Fruit fly (Drosophila melanogaster): ENCODE measurements around the gene RpS14b.

Gene RpS14b

DNA sequence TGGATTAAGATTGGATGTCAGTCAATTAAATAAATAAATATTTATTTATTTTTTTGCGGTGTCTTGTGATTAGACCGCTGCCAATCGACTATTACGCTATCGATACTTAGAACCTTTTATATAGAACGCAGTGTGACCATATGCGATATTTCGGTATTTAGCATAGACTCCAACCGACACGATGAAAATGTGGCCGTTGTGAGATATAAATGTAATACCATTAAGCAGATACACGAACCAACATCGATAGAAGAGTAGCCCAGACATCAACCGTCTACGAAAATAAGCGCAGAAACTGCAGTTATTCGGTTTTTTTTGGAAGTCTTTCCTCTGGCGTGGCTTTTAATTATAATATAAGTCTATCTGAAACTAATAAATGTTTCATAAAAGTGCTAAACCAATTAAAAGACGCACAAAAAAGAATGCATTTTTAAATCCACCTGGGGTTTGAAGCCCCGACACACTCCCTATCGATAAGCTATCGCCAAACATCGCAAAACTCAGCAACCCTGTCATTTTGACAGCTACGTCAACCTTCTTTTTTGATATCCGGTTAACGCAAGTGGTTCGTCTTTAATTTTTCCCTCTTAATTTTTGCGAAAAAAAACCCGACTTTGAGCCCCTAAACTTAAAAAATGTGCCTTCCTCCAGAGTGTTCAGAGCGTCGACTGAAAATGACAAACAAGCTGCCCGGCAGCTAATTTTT, 1.3 kb upstream of the RpS14b start, which contains the start of the genes Dhdds and RpS14a (continued):
- no peak for TF ChIP-seq CG15336 (GFP tag; IDR thresholded peaks at IDR 0.05)
- peak; percentile 44 for TF ChIP-seq cyc (GFP tag; optimal IDR thresholded peaks at IDR 0.05)
- TF ChIP-seq salr (GFP tag; optimal IDR thresholded peaks at IDR 0.05): no peak
- peak; percentile 40 for TF ChIP-seq Smox (GFP tag; optimal IDR thresholded peaks at IDR 0.05)
- TF ChIP-seq Ets21C (GFP tag; optimal IDR thresholded peaks at IDR 0.05): no peak
- TF ChIP-seq OdsH (GFP tag; optimal IDR thresholded peaks at IDR 0.05): no peak
- peak; percentile 54 for TF ChIP-seq CG34406 (GFP tag; optimal IDR thresholded peaks at IDR 0.05)
- no peak for TF ChIP-seq Lpt (GFP tag; optimal IDR thresholded peaks at IDR 0.05)
- peak; percentile 49 for TF ChIP-seq CG8632 (GFP tag; optimal IDR thresholded peaks at IDR 0.05)

DNA sequence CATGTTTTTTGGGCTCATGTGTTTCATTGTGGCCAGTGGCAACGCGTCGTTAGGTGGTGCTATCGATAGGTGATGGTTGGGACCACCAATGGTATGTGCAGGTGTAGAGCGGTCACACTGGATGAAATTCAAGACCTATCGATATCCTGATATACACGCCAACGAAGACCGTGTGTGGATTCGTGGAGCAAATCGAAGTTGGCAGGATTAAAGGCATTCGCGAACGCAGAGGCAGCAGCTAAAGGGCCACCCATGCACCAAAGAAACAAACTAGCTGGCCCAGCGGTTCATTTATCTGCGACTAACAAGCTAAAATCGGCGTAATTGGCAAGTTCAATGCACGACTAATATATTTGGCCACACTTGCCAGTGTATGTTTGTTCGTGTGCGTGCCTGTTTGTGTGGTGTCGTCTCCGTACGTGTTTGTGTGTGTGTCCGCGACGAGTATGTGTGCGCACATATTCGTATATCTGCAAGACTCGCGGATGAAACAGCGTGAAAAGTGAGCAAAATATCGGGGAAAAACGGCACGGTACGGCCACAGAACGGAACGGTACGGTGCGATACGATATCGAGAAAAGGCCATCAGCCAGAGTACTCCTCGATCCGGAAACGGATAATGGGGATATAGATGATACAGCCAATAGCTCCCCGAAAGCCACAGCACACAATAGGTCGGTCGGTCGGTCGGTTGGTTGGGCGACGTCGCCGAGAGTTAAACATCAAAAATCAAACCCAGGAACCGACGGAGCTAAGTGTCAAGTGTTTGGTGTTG, 1.3 kb downstream of the RpS14b start, which contains the start of gene Ubr3:
Ubr3 (plus strand) TSS at position 99 of the 775 bp plus-strand sequence.
- TF ChIP-seq Hr39 (GFP tag; optimal IDR thresholded peaks at IDR 0.05) (no peak), Met (GFP tag; optimal IDR thresholded peaks at IDR 0.05) (no peak), CG8119 (GFP tag; IDR thresholded peaks at IDR 0.05) (no peak), Smox (GFP tag; optimal IDR thresholded peaks at IDR 0.05) (no peak), Hr4 (GFP tag; optimal IDR thresholded peaks at IDR 0.05) (no peak), svp (GFP tag) (peak; percentile 76), CG10631 (GFP tag; optimal IDR thresholded peaks at IDR 0.05) (no peak), acj6 (GFP tag; optimal IDR thresholded peaks at IDR 0.05) (no peak), Gug (GFP tag; IDR thresholded peaks at IDR 0.05) (no peak), CG6792 (GFP tag; optimal IDR thresholded peaks at IDR 0.05) (no peak), CG6276 (GFP tag; optimal IDR thresholded peaks at IDR 0.05) (no peak), CG11902 (GFP tag; optimal IDR thresholded peaks at IDR 0.05) (no peak), CG11762 (GFP tag; optimal IDR thresholded peaks at IDR 0.05; ENCODE audit: insufficient read depth) (no peak), Eip75B (GFP tag; optimal IDR thresholded peaks at IDR 0.05) (no peak), vri (GFP tag; optimal IDR thresholded peaks at IDR 0.05) (no peak), Eip93F (GFP tag; optimal IDR thresholded peaks at IDR 0.05) (no peak), salr (GFP tag; optimal IDR thresholded peaks at IDR 0.05) (no peak), CG31627 (GFP tag; optimal IDR thresholded peaks at IDR 0.05) (peak; percentile 1), CG6808 (GFP tag; optimal IDR thresholded peaks at IDR 0.05) (peak; percentile 10), Sox14 (GFP tag; optimal IDR thresholded peaks at IDR 0.05) (peak; percentile 36), eg (GFP tag; IDR thresholded peaks at IDR 0.05) (no peak), ss (GFP tag; optimal IDR thresholded peaks at IDR 0.05) (peak; percentile 28 to 47), CG34406 (GFP tag; optimal IDR thresholded peaks at IDR 0.05) (no peak), net (GFP tag; optimal IDR thresholded peaks at IDR 0.05) (no peak), CG9139 (GFP tag; optimal IDR thresholded peaks at IDR 0.05) (no peak), CG3919 (GFP tag; optimal IDR thresholded peaks at IDR 0.05) (peak; percentile 8), Hr38 (GFP tag; optimal IDR thresholded peaks at IDR 0.05) (no peak), fkh (GFP tag; optimal IDR thresholded peaks at IDR 0.05) (peak; percentile 25), esn (GFP tag; optimal IDR thresholded peaks at IDR 0.05) (peak; percentile 5), CG8319 (GFP tag; optimal IDR thresholded peaks at IDR 0.05) (no peak), fd59A (GFP tag; optimal IDR thresholded peaks at IDR 0.05) (no peak), CG7368 (GFP tag; optimal IDR thresholded peaks at IDR 0.05) (no peak), spab (GFP tag; optimal IDR thresholded peaks at IDR 0.05) (no peak), CG16779 (tag; optimal IDR thresholded peaks at IDR 0.05) (no peak), Eip78C (GFP tag) (peak; percentile 50), CG11294 (GFP tag; IDR thresholded peaks at IDR 0.05) (no peak), CG4318 (GFP tag; optimal IDR thresholded peaks at IDR 0.05) (no peak), Sox102F (GFP tag; optimal IDR thresholded peaks at IDR 0.05) (no peak), dsx (GFP tag; optimal IDR thresholded peaks at IDR 0.05; ENCODE audit: poor library complexity, severe bottlenecking) (no peak), Lpt (GFP tag; optimal IDR thresholded peaks at IDR 0.05) (no peak), dac (GFP tag; optimal IDR thresholded peaks at IDR 0.05) (no peak), pdm3 (GFP tag; optimal IDR thresholded peaks at IDR 0.05) (no peak), Ets21C (GFP tag; optimal IDR thresholded peaks at IDR 0.05) (no peak)
